Fruit fly (Drosophila melanogaster) whole organism, prepupa: ENCODE measurements around the gene eIF3e.

Source experiments
- Blimp-1 ChIP-seq: fragments of 200-800 bp; sonication (Bioruptor generic); optimal IDR thresholded peaks from 3 replicates; lab custom pipeline; 2017; ENCODE audit warnings: missing biosample characterization, missing genetic modification characterization, mild to moderate bottlenecking, moderate library complexity, missing genetic modification reagents
- CG10631 ChIP-seq: fragments of 200-800 bp; sonication (Bioruptor generic); optimal IDR thresholded peaks from 2 replicates; lab custom pipeline; 2016; ENCODE audit warnings: missing biosample characterization, missing genetic modification characterization
- CG11294 ChIP-seq: fragments of 200-800 bp; sonication (Bioruptor generic); IDR thresholded peaks from 2 replicates; pipeline ENCODE4 v1.3.6; 2022; ENCODE audit warnings: missing biosample characterization, missing genetic modification characterization
- CG3919 ChIP-seq: fragments of 200-800 bp; sonication (Bioruptor generic); optimal IDR thresholded peaks from 3 replicates; lab custom pipeline; 2016; ENCODE audit warnings: missing biosample characterization, missing genetic modification characterization
- Ets21C ChIP-seq: fragments of 200-800 bp; sonication (Bioruptor generic); optimal IDR thresholded peaks from 3 replicates; lab custom pipeline; 2016; ENCODE audit warnings: missing biosample characterization, missing genetic modification characterization
- OdsH ChIP-seq: fragments of 200-800 bp; sonication (Bioruptor generic); optimal IDR thresholded peaks from 3 replicates; lab custom pipeline; 2016; ENCODE audit warnings: missing biosample characterization, missing genetic modification characterization
- Sox102F ChIP-seq: fragments of 200-800 bp; sonication (Bioruptor generic); optimal IDR thresholded peaks from 2 replicates; lab custom pipeline; 2016; ENCODE audit warnings: missing biosample characterization, mild to moderate bottlenecking, missing genetic modification characterization
- achi ChIP-seq: fragments of 200-800 bp; sonication (Bioruptor generic); optimal IDR thresholded peaks from 3 replicates; lab custom pipeline; 2016; ENCODE audit warnings: missing biosample characterization, missing genetic modification characterization
- esn ChIP-seq: fragments of 200-800 bp; sonication (Bioruptor generic); optimal IDR thresholded peaks from 2 replicates; lab custom pipeline; 2016; ENCODE audit warnings: missing biosample characterization, mild to moderate bottlenecking, missing genetic modification characterization, moderate library complexity
- ss ChIP-seq, 2 experiments: fragments of 200-800 bp; sonication (Bioruptor generic); optimal IDR thresholded peaks; 2 replicates in 1 of 2; 3 replicates in 1 of 2; lab custom pipeline; 2017 to 2018; ENCODE audit warnings: mild to moderate bottlenecking in 2 of 2, missing biosample characterization in 2 of 2, missing genetic modification characterization in 2 of 2, moderate library complexity in 1 of 2
- vri ChIP-seq: fragments of 200-800 bp; sonication (Bioruptor generic); optimal IDR thresholded peaks from 3 replicates; lab custom pipeline; 2016; ENCODE audit warnings: missing biosample characterization, mild to moderate bottlenecking, missing genetic modification characterization

dm6 chr3L:16810512-16810911 is 23.8 kb upstream of the eIF3e start:
- TF ChIP-seq OdsH (no peak), Ets21C (GFP tag; lab: Kevin White, UChicago) (no peak), CG10631 (no peak), CG3919 (GFP tag; lab: Kevin White, UChicago) (no peak), achi (GFP tag; lab: Kevin White, UChicago) (no peak), ss (GFP tag; optimal IDR thresholded peaks at IDR 0.05; lab: Kevin White, UChicago) (no peak), Blimp-1 (no peak), CG11294 (GFP tag; lab: Robert Waterston, UW) (no peak), esn (GFP tag; lab: Kevin White, UChicago) (no peak), Sox102F (GFP tag; lab: Kevin White, UChicago) (no peak), vri (no peak)
